Worm (Caenorhabditis elegans) whole organism, mixed stage, embryonic: ENCODE data around the gene sta-1.
"Not testable (repeated sequence)": the region's sequence is repeated elsewhere in the genome, so short reads cannot be mapped to it uniquely, and the experiment has no call there.

Experiments used
- M03D4.4 ChIP-seq: sonication (generic microtip); optimal IDR thresholded peaks from 2 replicates; lab custom pipeline; 2017; ENCODE audit warnings: mild to moderate bottlenecking, missing genetic modification characterization, missing compliant biosample characterization
- blmp-1 ChIP-seq: fragments of 150-350 bp; optimal IDR thresholded peaks from 2 replicates; lab custom pipeline; 2014; ENCODE audit warnings: missing biosample characterization, missing genetic modification characterization
- ceh-39 ChIP-seq: fragments of 150-350 bp; optimal IDR thresholded peaks from 2 replicates; lab custom pipeline; 2014; ENCODE audit warnings: missing biosample characterization, missing genetic modification characterization
- ceh-43 ChIP-seq: fragments of 200-800 bp; sonication (Bioruptor generic); optimal IDR thresholded peaks from 2 replicates; lab custom pipeline; 2018; ENCODE audit warnings: mild to moderate bottlenecking, missing genetic modification characterization, moderate library complexity, missing compliant biosample characterization
- ceh-83 ChIP-seq: fragments of 200-800 bp; sonication (Bioruptor generic); optimal IDR thresholded peaks from 2 replicates; lab custom pipeline; 2018; ENCODE audit warnings: mild to moderate bottlenecking, missing genetic modification characterization, missing compliant biosample characterization
- ces-1 ChIP-seq: fragments of 150-350 bp; optimal IDR thresholded peaks from 2 replicates; lab custom pipeline; 2014; ENCODE audit warnings: missing biosample characterization, missing genetic modification reagents, missing genetic modification characterization
- cnd-1 ChIP-seq: fragments of 200-800 bp; sonication (Bioruptor generic); optimal IDR thresholded peaks from 2 replicates; lab custom pipeline; 2018; ENCODE audit warnings: mild to moderate bottlenecking, missing genetic modification characterization, missing compliant biosample characterization
- drap-1 ChIP-seq: fragments of 200-800 bp; sonication (Bioruptor generic); optimal IDR thresholded peaks from 3 replicates; lab custom pipeline; 2018; ENCODE audit warnings: mild to moderate bottlenecking, missing genetic modification characterization, missing compliant biosample characterization
- elt-1 ChIP-seq: sonication (generic microtip); optimal IDR thresholded peaks from 2 replicates; lab custom pipeline; 2017; ENCODE audit warnings: missing genetic modification characterization, mild to moderate bottlenecking, missing compliant biosample characterization, antibody characterized with exemption, moderate library complexity, borderline replicate concordance; ENCODE audit not compliant: insufficient read depth
- elt-3 ChIP-seq: fragments of 150-350 bp; optimal IDR thresholded peaks from 2 replicates; lab custom pipeline; 2014; ENCODE audit warnings: missing biosample characterization, missing genetic modification characterization
- flh-1 ChIP-seq: fragments of 200-800 bp; sonication (Bioruptor generic); optimal IDR thresholded peaks from 2 replicates; lab custom pipeline; 2018; ENCODE audit warnings: mild to moderate bottlenecking, missing genetic modification characterization, moderate library complexity, missing compliant biosample characterization
- hlh-1 ChIP-seq: fragments of 150-350 bp; optimal IDR thresholded peaks from 2 replicates; lab custom pipeline; 2014; ENCODE audit warnings: missing biosample characterization, missing genetic modification reagents, missing genetic modification characterization
- lin-13 ChIP-seq: fragments of 150-350 bp; optimal IDR thresholded peaks from 2 replicates; lab custom pipeline; 2014; ENCODE audit warnings: missing biosample characterization, missing genetic modification characterization
- lsy-2 ChIP-seq: fragments of 150-350 bp; optimal IDR thresholded peaks from 2 replicates; lab custom pipeline; 2014; ENCODE audit warnings: missing biosample characterization, missing genetic modification characterization
- mab-5 ChIP-seq: fragments of 150-350 bp; optimal IDR thresholded peaks from 2 replicates; lab custom pipeline; 2014; ENCODE audit warnings: missing biosample characterization, missing genetic modification characterization
- nhr-12 ChIP-seq: fragments of 150-350 bp; optimal IDR thresholded peaks from 2 replicates; lab custom pipeline; 2014; ENCODE audit warnings: missing biosample characterization, missing genetic modification characterization
- nhr-2 ChIP-seq: fragments of 150-350 bp; optimal IDR thresholded peaks from 2 replicates; lab custom pipeline; 2014; ENCODE audit warnings: missing biosample characterization, missing genetic modification characterization
- nhr-237 ChIP-seq: fragments of 150-350 bp; optimal IDR thresholded peaks from 2 replicates; lab custom pipeline; 2014; ENCODE audit warnings: missing biosample characterization, missing genetic modification characterization
- nhr-28 ChIP-seq: fragments of 150-350 bp; optimal IDR thresholded peaks from 2 replicates; lab custom pipeline; 2014; ENCODE audit warnings: missing biosample characterization, missing genetic modification characterization
- nhr-76 ChIP-seq: sonication (generic microtip); optimal IDR thresholded peaks from 2 replicates; lab custom pipeline; 2017; ENCODE audit warnings: missing biosample characterization, missing genetic modification characterization
- pha-4 ChIP-seq: fragments of 150-350 bp; optimal IDR thresholded peaks from 2 replicates; lab custom pipeline; 2018; ENCODE audit warnings: missing biosample characterization, missing genetic modification reagents, missing genetic modification characterization
- sem-2 ChIP-seq: fragments of 200-800 bp; sonication (Bioruptor generic); optimal IDR thresholded peaks from 2 replicates; lab custom pipeline; 2018; ENCODE audit warnings: mild to moderate bottlenecking, missing genetic modification characterization, missing compliant biosample characterization
- snpc-4 ChIP-seq: fragments of 150-350 bp; optimal IDR thresholded peaks from 2 replicates; lab custom pipeline; 2014; ENCODE audit warnings: missing biosample characterization, missing genetic modification characterization
- sptf-1 ChIP-seq: sonication (generic microtip); optimal IDR thresholded peaks from 2 replicates; lab custom pipeline; 2017; ENCODE audit warnings: mild to moderate bottlenecking, missing genetic modification characterization, moderate library complexity, missing compliant biosample characterization
- tbx-8 ChIP-seq: fragments of 200-800 bp; sonication (Bioruptor generic); optimal IDR thresholded peaks from 2 replicates; lab custom pipeline; 2018; ENCODE audit warnings: mild to moderate bottlenecking, missing genetic modification characterization, moderate library complexity, missing compliant biosample characterization
- unc-120 ChIP-seq: sonication (generic microtip); optimal IDR thresholded peaks from 2 replicates; lab custom pipeline; 2017; ENCODE audit warnings: missing genetic modification characterization, missing compliant biosample characterization; ENCODE audit not compliant: poor library complexity, severe bottlenecking
- unc-39 ChIP-seq: fragments of 150-350 bp; optimal IDR thresholded peaks from 2 replicates; lab custom pipeline; 2014; ENCODE audit warnings: missing biosample characterization, missing genetic modification characterization
- unc-62 ChIP-seq: fragments of 150-350 bp; optimal IDR thresholded peaks from 2 replicates; lab custom pipeline; 2014; ENCODE audit warnings: missing biosample characterization, missing genetic modification reagents, missing genetic modification characterization
- zip-8 ChIP-seq: fragments of 150-350 bp; optimal IDR thresholded peaks from 2 replicates; lab custom pipeline; 2014; ENCODE audit warnings: missing biosample characterization, missing genetic modification characterization
- ztf-11 ChIP-seq: fragments of 150-350 bp; optimal IDR thresholded peaks from 2 replicates; lab custom pipeline; 2014; ENCODE audit warnings: missing biosample characterization, missing genetic modification characterization

Gene sta-1

ce11 chrIV:16664020-16664419, at the start of gene sta-1:
TSS of gene sta-1 (plus strand) at chrIV:16664320.
- TF ChIP-seq nhr-76; nhr-237 (tag; lab: Kevin White, UChicago); unc-62 (GFP tag; lab: Kevin White, UChicago): not testable (repeated sequence)

- TF ChIP-seq flh-1 (GFP tag; lab: Kevin White, UChicago) (no peak), hlh-1 (tag; lab: Kevin White, UChicago) (no peak), unc-120 (tag; lab: Kevin White, UChicago) (no peak), unc-39 (tag; lab: Kevin White, UChicago) (no peak), elt-3 (tag; lab: Kevin White, UChicago) (no peak), lin-13 (no peak), cnd-1 (tag; lab: Kevin White, UChicago) (no peak), nhr-76 (no peak)
Measured at ce11 chrIV:16622522-16622921, 41.6 kb upstream of the sta-1 start.

DNA sequence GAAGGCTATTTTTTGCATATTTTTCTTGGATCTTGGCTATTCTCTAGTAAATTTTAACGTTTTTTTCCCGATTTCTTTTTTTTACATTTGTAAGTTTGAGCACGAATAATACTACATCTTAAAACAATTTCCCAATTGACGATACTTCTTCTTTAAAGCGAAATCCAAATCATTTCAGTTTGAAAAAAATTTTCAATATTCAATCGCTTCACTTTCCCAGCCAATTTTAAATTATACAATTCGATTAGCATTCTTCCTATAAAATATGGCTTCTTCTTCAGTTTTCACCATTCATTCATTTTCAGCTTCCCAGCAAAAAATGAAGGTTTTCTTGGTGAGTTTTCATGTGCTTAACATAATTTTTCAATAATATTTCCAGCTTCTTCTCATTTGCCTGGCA, 38.2 kb upstream of the sta-1 start, which contains the start of gene fip-7:
TSS of gene fip-7 (plus strand) at position 301 of the 400 bp plus-strand sequence.
- not testable (repeated sequence) for TF ChIP-seq ces-1, ceh-43, flh-1 (GFP tag; lab: Kevin White, UChicago)

DNA sequence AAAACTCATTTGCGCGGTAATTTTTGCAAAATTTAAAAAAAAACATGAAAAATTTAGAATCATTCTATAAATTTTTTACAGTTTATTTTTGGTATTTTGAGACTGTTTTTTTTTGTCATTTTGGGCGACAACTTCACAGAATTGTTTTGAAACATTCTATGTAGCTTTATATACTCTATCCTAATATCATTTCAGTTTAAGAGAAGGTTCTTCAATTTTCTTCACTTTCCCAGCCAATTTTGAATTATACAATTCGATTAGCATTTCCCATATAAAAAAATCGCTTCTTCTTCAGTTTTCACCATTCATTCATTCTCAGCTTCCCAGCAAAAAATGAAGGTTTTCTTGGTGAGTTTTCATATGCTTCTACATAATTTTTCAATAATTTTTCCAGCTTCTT, 36.4 kb upstream of the sta-1 start, which contains the start of gene fipr-28:
TSS of gene fipr-28 (plus strand) at position 301 of the 400 bp plus-strand sequence.
- TF ChIP-seq ceh-83 (GFP tag; lab: Kevin White, UChicago), result no peak
- TF ChIP-seq nhr-2 (tag; lab: Kevin White, UChicago), result no peak
- no peak for TF ChIP-seq M03D4.4 (tag; lab: Kevin White, UChicago)
- TF ChIP-seq flh-1 (GFP tag; lab: Kevin White, UChicago), result no peak
- TF ChIP-seq drap-1 (GFP tag; lab: Kevin White, UChicago), result no peak
- TF ChIP-seq cnd-1 (tag; lab: Kevin White, UChicago), result no peak
- no peak for TF ChIP-seq pha-4
- no peak for TF ChIP-seq nhr-28 (tag; lab: Kevin White, UChicago)
- no peak for TF ChIP-seq nhr-76
- no peak for TF ChIP-seq mab-5 (tag; lab: Kevin White, UChicago)
- no peak for TF ChIP-seq unc-39 (tag; lab: Kevin White, UChicago)
- TF ChIP-seq lin-13, result no peak
- no peak for TF ChIP-seq lsy-2 (tag; lab: Kevin White, UChicago)
- TF ChIP-seq sptf-1 (tag; lab: Kevin White, UChicago), result no peak
- no peak for TF ChIP-seq zip-8
- TF ChIP-seq tbx-8, result no peak
- TF ChIP-seq ces-1 (GFP tag; lab: Kevin White, UChicago), result no peak
- no peak for TF ChIP-seq sem-2
- no peak for TF ChIP-seq unc-62 (GFP tag; lab: Kevin White, UChicago)

DNA sequence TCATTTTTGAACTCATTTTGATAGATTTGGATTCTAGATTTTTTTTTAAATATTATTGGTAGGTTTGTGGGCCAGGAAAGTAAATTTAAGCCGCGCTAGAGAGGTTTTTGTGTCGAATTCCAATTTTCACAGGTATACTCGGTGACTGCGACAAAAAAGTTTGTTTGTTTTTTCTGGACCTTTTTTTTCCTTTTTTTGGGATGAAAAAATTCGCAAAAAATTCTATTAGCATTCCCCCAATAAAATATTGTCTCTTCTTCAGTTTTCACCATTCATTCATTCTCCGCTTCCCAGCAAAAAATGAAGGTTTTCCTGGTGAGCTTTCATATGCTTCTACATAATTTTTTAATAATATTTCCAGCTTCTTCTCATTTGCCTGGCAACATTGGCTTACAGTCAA, 35.0 kb upstream of the sta-1 start, which contains the start of gene Y51H4A.936:
TSS of gene Y51H4A.936 (plus strand) at position 301 of the 400 bp plus-strand sequence.
- no peak for TF ChIP-seq ztf-11 (tag; lab: Kevin White, UChicago)
- no peak for TF ChIP-seq ceh-83 (GFP tag; lab: Kevin White, UChicago)
- TF ChIP-seq sem-2, result no peak
- TF ChIP-seq elt-3 (tag; lab: Kevin White, UChicago), result no peak
- no peak for TF ChIP-seq nhr-2 (tag; lab: Kevin White, UChicago)
- no peak for TF ChIP-seq nhr-237 (tag; lab: Kevin White, UChicago)

ce11 chrIV:16629815-16630214, 34.3 kb upstream of the sta-1 start:
- TF ChIP-seq ceh-43 (GFP tag; lab: Kevin White, UChicago), result no peak
- TF ChIP-seq pha-4, result no peak
- no peak for TF ChIP-seq tbx-8
- no peak for TF ChIP-seq nhr-76
- no peak for TF ChIP-seq nhr-28 (tag; lab: Kevin White, UChicago)
- TF ChIP-seq zip-8, result no peak
- no peak for TF ChIP-seq nhr-12 (tag; lab: Kevin White, UChicago)
- TF ChIP-seq mab-5 (tag; lab: Kevin White, UChicago), result no peak
- TF ChIP-seq elt-1 (tag; lab: Kevin White, UChicago), result no peak
- no peak for TF ChIP-seq sptf-1 (tag; lab: Kevin White, UChicago)
- no peak for TF ChIP-seq blmp-1 (tag; lab: Kevin White, UChicago)
- no peak for TF ChIP-seq drap-1 (GFP tag; lab: Kevin White, UChicago)
- no peak for TF ChIP-seq snpc-4 (tag; lab: Kevin White, UChicago)
- TF ChIP-seq unc-39 (tag; lab: Kevin White, UChicago), result no peak
- TF ChIP-seq ceh-39, result no peak
